Worm (Caenorhabditis elegans) whole organism, mixed stage, embryonic: Measurements from ENCODE around the gene lin-42.

Experiments
- blmp-1 ChIP-seq: fragments of 150-350 bp; optimal IDR thresholded peaks from 2 replicates; lab custom pipeline; 2014; ENCODE audit warnings: missing biosample characterization, missing genetic modification characterization
- hlh-1 ChIP-seq: fragments of 150-350 bp; optimal IDR thresholded peaks from 2 replicates; lab custom pipeline; 2014; ENCODE audit warnings: missing biosample characterization, missing genetic modification reagents, missing genetic modification characterization

DNA sequence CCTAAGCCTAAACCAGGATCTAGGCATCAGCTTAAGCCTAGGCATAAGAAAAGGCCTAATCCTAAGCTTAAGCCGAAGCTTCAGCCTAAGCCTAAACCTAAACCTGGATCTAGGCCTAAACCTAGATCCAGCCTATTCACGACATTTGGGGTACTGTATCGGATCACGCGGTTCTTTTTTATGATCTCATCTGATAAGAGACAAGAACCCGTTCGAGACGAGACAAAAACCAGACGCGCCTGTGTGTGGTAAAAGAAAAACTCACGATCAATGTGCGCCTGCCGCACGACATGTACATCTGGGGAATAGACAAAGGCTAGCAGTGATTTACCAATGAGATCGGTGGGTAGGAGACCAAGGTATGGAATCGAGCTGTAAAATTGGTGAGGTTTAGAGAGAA lies 11.7 kb downstream of the lin-42 start:
- TF ChIP-seq blmp-1 (no peak), hlh-1 (no peak)
